Worm (Caenorhabditis elegans) whole organism, L4/young adult: ENCODE data around the gene nas-22.

Experiments used
- W03F9.2 ChIP-seq: fragments of 150-350 bp; optimal IDR thresholded peaks from 2 replicates; lab custom pipeline; 2014; ENCODE audit warnings: missing biosample characterization, missing genetic modification characterization
- dao-5 ChIP-seq: sonication (generic microtip); optimal IDR thresholded peaks from 2 replicates; lab custom pipeline; 2016; ENCODE audit warnings: missing genotype, missing genetic modification characterization, moderate library complexity, missing compliant biosample characterization
- him-1 ChIP-seq: sonication (generic microtip); optimal IDR thresholded peaks from 2 replicates; lab custom pipeline; 2016; ENCODE audit warnings: missing genotype, missing genetic modification reagents, missing genetic modification characterization, missing compliant biosample characterization

nas-22 gene

ce11 chrV:11474399-11474798 is at the start of gene nas-22:
TSS of gene nas-22 (plus strand) at chrV:11474699.
- no peak for TF ChIP-seq him-1 (tag; lab: Kevin White, UChicago)
- TF ChIP-seq W03F9.2 (tag; lab: Kevin White, UChicago), result no peak
- TF ChIP-seq dao-5 (tag; lab: Kevin White, UChicago), result no peak

ce11 chrV:11428728-11429127 is 45.8 kb upstream of the nas-22 start:
- TF ChIP-seq W03F9.2 (tag; lab: Kevin White, UChicago), result no peak
- no peak for TF ChIP-seq him-1 (tag; lab: Kevin White, UChicago)
- no peak for TF ChIP-seq dao-5 (tag; lab: Kevin White, UChicago)

- TF ChIP-seq dao-5 (tag; lab: Kevin White, UChicago) (no peak), W03F9.2 (tag; lab: Kevin White, UChicago) (no peak), him-1 (tag; lab: Kevin White, UChicago) (no peak)
Measured at ce11 chrV:11430823-11431222, 43.7 kb upstream of the nas-22 start.

- TF ChIP-seq W03F9.2 (tag; lab: Kevin White, UChicago), result no peak
- TF ChIP-seq him-1 (tag; lab: Kevin White, UChicago), result no peak
- TF ChIP-seq dao-5 (tag; lab: Kevin White, UChicago), result no peak
Measured at ce11 chrV:11435242-11435641, 39.3 kb upstream of the nas-22 start.

- TF ChIP-seq W03F9.2 (tag; lab: Kevin White, UChicago) (no peak), dao-5 (tag; lab: Kevin White, UChicago) (no peak), him-1 (tag; lab: Kevin White, UChicago) (no peak)
Measured at ce11 chrV:11436407-11436806, 38.1 kb upstream of the nas-22 start.

ce11 chrV:11438464-11438863 is 36.0 kb upstream of the nas-22 start, which contains the start of gene dmsr-1:
TSS of gene dmsr-1 (plus strand) at chrV:11438764.
- TF ChIP-seq him-1 (tag; lab: Kevin White, UChicago) (no peak), dao-5 (tag; lab: Kevin White, UChicago) (no peak), W03F9.2 (tag; lab: Kevin White, UChicago) (no peak)

ce11 chrV:11439202-11439601 is 35.3 kb upstream of the nas-22 start:
- TF ChIP-seq W03F9.2 (tag; lab: Kevin White, UChicago) (no peak), dao-5 (tag; lab: Kevin White, UChicago) (no peak), him-1 (tag; lab: Kevin White, UChicago) (no peak)

- TF ChIP-seq him-1 (tag; lab: Kevin White, UChicago) (no peak), dao-5 (tag; lab: Kevin White, UChicago) (no peak), W03F9.2 (tag; lab: Kevin White, UChicago) (no peak)
Measured at ce11 chrV:11443503-11443902, 31.0 kb upstream of the nas-22 start, which contains the start of gene F57B7.2. TSS of gene F57B7.2 (minus strand) at chrV:11443603.

- TF ChIP-seq W03F9.2 (tag; lab: Kevin White, UChicago) (no peak), him-1 (tag; lab: Kevin White, UChicago) (peak; percentile 35)
Measured at ce11 chrV:11445375-11445774, 29.1 kb upstream of the nas-22 start.

ce11 chrV:11446297-11446696 is 28.2 kb upstream of the nas-22 start, which contains the start of gene mig-17:
TSS of gene mig-17 (plus strand) at chrV:11446685.
- TF ChIP-seq him-1 (tag; lab: Kevin White, UChicago), result no peak
- no peak for TF ChIP-seq W03F9.2 (tag; lab: Kevin White, UChicago)
- no peak for TF ChIP-seq dao-5 (tag; lab: Kevin White, UChicago)

- no peak for TF ChIP-seq dao-5 (tag; lab: Kevin White, UChicago)
Measured at ce11 chrV:11449404-11449803, 25.1 kb upstream of the nas-22 start.

- TF ChIP-seq W03F9.2 (tag; lab: Kevin White, UChicago), result no peak
- TF ChIP-seq dao-5 (tag; lab: Kevin White, UChicago), result no peak
- TF ChIP-seq him-1 (tag; lab: Kevin White, UChicago), result no peak
Measured at ce11 chrV:11450257-11450656, 24.2 kb upstream of the nas-22 start, which contains the start of gene col-156. TSS of gene col-156 (minus strand) at chrV:11450357.

- no peak for TF ChIP-seq dao-5 (tag; lab: Kevin White, UChicago)
- TF ChIP-seq him-1 (tag; lab: Kevin White, UChicago), result no peak
- TF ChIP-seq W03F9.2 (tag; lab: Kevin White, UChicago), result no peak
Measured at ce11 chrV:11454917-11455316, 19.6 kb upstream of the nas-22 start.

- TF ChIP-seq him-1 (tag; lab: Kevin White, UChicago) (no peak), W03F9.2 (tag; lab: Kevin White, UChicago) (no peak), dao-5 (tag; lab: Kevin White, UChicago) (no peak)
Measured at ce11 chrV:11459255-11459654, 15.2 kb upstream of the nas-22 start, which contains the start of gene T11F9.1. TSS of gene T11F9.1 (plus strand) at chrV:11459555.
